Fruit fly (Drosophila melanogaster) whole organism, embryonic: ENCODE results near the gene bys.
A peak's percentile ranks its signal among the peaks of the same experiment; 100 is the strongest.

Source experiments
- Adf1 ChIP-seq: fragments of 200-800 bp; sonication (Bioruptor generic); IDR thresholded peaks from 2 replicates; pipeline ENCODE4 v1.3.6; 2022; ENCODE audit warnings: missing biosample characterization, missing genetic modification characterization
- Asciz ChIP-seq: fragments of 200-800 bp; sonication (Bioruptor generic); optimal IDR thresholded peaks from 2 replicates; lab custom pipeline; 2017; ENCODE audit warnings: missing biosample characterization, mild to moderate bottlenecking, missing genetic modification characterization, missing genetic modification reagents
- C15 ChIP-seq: fragments of 200-800 bp; sonication (Bioruptor generic); IDR thresholded peaks from 3 replicates; pipeline ENCODE4 v1.3.6; 2022; ENCODE audit warnings: missing biosample characterization, missing genetic modification characterization
- CG10959 ChIP-seq: fragments of 200-800 bp; sonication (Bioruptor generic); IDR thresholded peaks from 2 replicates; pipeline ENCODE4 v1.3.6; 2022; ENCODE audit warnings: missing biosample characterization, missing genetic modification characterization
- CG12299 ChIP-seq: fragments of 200-800 bp; sonication (Bioruptor generic); optimal IDR thresholded peaks from 2 replicates; lab custom pipeline; 2018; ENCODE audit warnings: missing biosample characterization, mild to moderate bottlenecking, missing genetic modification characterization
- CG12659 ChIP-seq: fragments of 200-800 bp; sonication (Bioruptor generic); optimal IDR thresholded peaks from 3 replicates; lab custom pipeline; 2017; ENCODE audit warnings: mild to moderate bottlenecking, missing biosample characterization, missing genetic modification reagents, missing genetic modification characterization
- CG12769 ChIP-seq: fragments of 200-800 bp; sonication (Bioruptor generic); optimal IDR thresholded peaks from 2 replicates; lab custom pipeline; 2019; ENCODE audit warnings: missing biosample characterization, mild to moderate bottlenecking, missing genetic modification characterization, moderate library complexity
- CG2712 ChIP-seq: fragments of 200-800 bp; optimal IDR thresholded peaks from 3 replicates; lab custom pipeline; 2019; ENCODE audit warnings: missing biosample characterization, mild to moderate bottlenecking, missing genetic modification characterization, moderate library complexity
- CG30431 ChIP-seq: fragments of 200-800 bp; sonication (Bioruptor generic); optimal IDR thresholded peaks from 2 replicates; lab custom pipeline; 2017; ENCODE audit warnings: missing biosample characterization, missing genetic modification characterization
- CG3163 ChIP-seq: fragments of 200-800 bp; sonication (Bioruptor generic); optimal IDR thresholded peaks from 3 replicates; lab custom pipeline; 2016; ENCODE audit warnings: missing biosample characterization, missing genetic modification characterization
- CG32532 ChIP-seq: fragments of 200-800 bp; sonication (Bioruptor generic); IDR thresholded peaks from 2 replicates; pipeline ENCODE4 v1.3.6; 2022; ENCODE audit warnings: missing biosample characterization, missing genetic modification characterization
- CG3847 ChIP-seq: fragments of 200-800 bp; sonication (Bioruptor generic); IDR thresholded peaks from 2 replicates; pipeline ENCODE4 v1.3.6; 2022; ENCODE audit warnings: missing biosample characterization, missing genetic modification characterization
- CG6765 ChIP-seq: fragments of 200-800 bp; sonication (Bioruptor generic); optimal IDR thresholded peaks from 3 replicates; lab custom pipeline; 2017; ENCODE audit warnings: missing biosample characterization, mild to moderate bottlenecking, missing genetic modification characterization
- CG6791 ChIP-seq: fragments of 200-800 bp; sonication (Bioruptor generic); IDR thresholded peaks from 3 replicates; pipeline ENCODE4 v1.3.6; 2022; ENCODE audit warnings: missing biosample characterization, missing genetic modification characterization; ENCODE audit not compliant: partially characterized antibody
- CG8359 ChIP-seq: fragments of 200-800 bp; sonication (Bioruptor generic); optimal IDR thresholded peaks from 2 replicates; lab custom pipeline; 2017; ENCODE audit warnings: missing biosample characterization, mild to moderate bottlenecking, missing genetic modification characterization, borderline replicate concordance
- CG8478 ChIP-seq: fragments of >200 bp; optimal IDR thresholded peaks from 2 replicates; lab custom pipeline; 2018
- D ChIP-seq, 2 experiments: fragments of 200-800 bp in 1 of 2; fragments of >200 bp in 1 of 2; sonication (Bioruptor generic) in 1 of 2; optimal IDR thresholded peaks; 2 replicates in 1 of 2; 3 replicates in 1 of 2; lab custom pipeline; 2017; ENCODE audit warnings: mild to moderate bottlenecking in 1 of 2, missing biosample characterization in 1 of 2, missing genetic modification characterization in 1 of 2, missing genetic modification reagents in 1 of 2
- Deaf1 ChIP-seq: fragments of 200-800 bp; optimal IDR thresholded peaks from 3 replicates; lab custom pipeline; 2019; ENCODE audit warnings: missing biosample characterization, mild to moderate bottlenecking, missing genetic modification characterization, moderate library complexity
- Dip2 ChIP-seq: fragments of 200-800 bp; sonication (Bioruptor generic); IDR thresholded peaks from 2 replicates; pipeline ENCODE4 v1.3.6; 2022; ENCODE audit warnings: missing biosample characterization, missing genetic modification characterization
- Doc3 ChIP-seq: fragments of 200-800 bp; sonication (Bioruptor generic); IDR thresholded peaks from 3 replicates; pipeline ENCODE4 v1.3.6; 2022; ENCODE audit warnings: missing biosample characterization, missing genetic modification characterization; ENCODE audit not compliant: partially characterized antibody
- HmgD ChIP-seq: fragments of 200-800 bp; sonication (Bioruptor generic); optimal IDR thresholded peaks from 3 replicates; lab custom pipeline; 2016; ENCODE audit warnings: missing biosample characterization, missing genetic modification characterization
- Med ChIP-seq: fragments of 200-800 bp; sonication (Bioruptor generic); peaks from one replicate; lab custom pipeline; 2016; ENCODE audit warnings: missing biosample characterization, missing genetic modification characterization, mild to moderate bottlenecking, inconsistent platforms, moderate library complexity
- Mrtf ChIP-seq: fragments of 200-800 bp; sonication (Bioruptor generic); IDR thresholded peaks from 3 replicates; pipeline ENCODE4 v1.3.6; 2022; ENCODE audit warnings: missing biosample characterization, missing genetic modification characterization
- Nf-YA ChIP-seq: fragments of 200-800 bp; sonication (Bioruptor generic); IDR thresholded peaks from 2 replicates; pipeline ENCODE4 v1.3.6; 2022; ENCODE audit warnings: missing biosample characterization, missing genetic modification characterization
- Ravus ChIP-seq: fragments of 200-800 bp; sonication (Bioruptor generic); IDR thresholded peaks from 2 replicates; pipeline ENCODE4 v1.3.6; 2022; ENCODE audit warnings: missing biosample characterization, missing genetic modification characterization
- Rx ChIP-seq: fragments of 200-800 bp; sonication (Bioruptor generic); IDR thresholded peaks from 2 replicates; pipeline ENCODE4 v1.3.6; 2022; ENCODE audit warnings: missing biosample characterization, missing genetic modification characterization
- YL-1 ChIP-seq: fragments of 200-800 bp; sonication (Bioruptor generic); optimal IDR thresholded peaks from 3 replicates; lab custom pipeline; 2017; ENCODE audit warnings: missing biosample characterization, mild to moderate bottlenecking, missing genetic modification characterization
- amos ChIP-seq: fragments of 200-800 bp; sonication (Bioruptor generic); IDR thresholded peaks from 2 replicates; pipeline ENCODE4 v1.3.6; 2022; ENCODE audit warnings: missing biosample characterization, missing genetic modification characterization; ENCODE audit not compliant: partially characterized antibody
- ato ChIP-seq: fragments of 200-800 bp; sonication (Bioruptor generic); IDR thresholded peaks from 2 replicates; pipeline ENCODE4 v1.3.6; 2022; ENCODE audit warnings: missing biosample characterization, missing genetic modification characterization; ENCODE audit not compliant: partially characterized antibody
- bbx ChIP-seq: fragments of 200-800 bp; sonication (Bioruptor generic); IDR thresholded peaks from 2 replicates; pipeline ENCODE4 v1.3.6; 2022; ENCODE audit warnings: missing biosample characterization, missing genetic modification characterization; ENCODE audit not compliant: partially characterized antibody
- cato ChIP-seq: fragments of 200-800 bp; sonication (Bioruptor generic); optimal IDR thresholded peaks from 2 replicates; lab custom pipeline; 2016; ENCODE audit warnings: missing biosample characterization, missing genetic modification characterization, borderline replicate concordance
- esg ChIP-seq: fragments of 200-800 bp; sonication (Bioruptor generic); conservative IDR thresholded peaks from 2 replicates; pipeline ENCODE4 v1.3.6; 2022; ENCODE audit warnings: missing biosample characterization, missing genetic modification characterization
- gfzf ChIP-seq: fragments of 200-800 bp; sonication (Bioruptor generic); optimal IDR thresholded peaks from 2 replicates; lab custom pipeline; 2016; ENCODE audit warnings: missing biosample characterization, mild to moderate bottlenecking, missing genetic modification characterization, moderate library complexity
- gro ChIP-seq: fragments of 200-800 bp; sonication (Bioruptor generic); optimal IDR thresholded peaks from 2 replicates; lab custom pipeline; 2016; ENCODE audit warnings: missing biosample characterization, missing genetic modification characterization
- hb ChIP-seq: fragments of 200-800 bp; sonication (Bioruptor generic); IDR thresholded peaks from 3 replicates; pipeline ENCODE4 v1.3.6; 2022; ENCODE audit warnings: missing biosample characterization, missing genetic modification characterization; ENCODE audit not compliant: partially characterized antibody
- insv ChIP-seq, 2 experiments: fragments of 200-800 bp; sonication (Bioruptor generic); optimal IDR thresholded peaks; 3 replicates each; lab custom pipeline; 2016 to 2018; ENCODE audit warnings: missing biosample characterization in 2 of 2, missing genetic modification characterization in 2 of 2
- inv ChIP-seq: fragments of 200-800 bp; sonication (Bioruptor generic); IDR thresholded peaks from 2 replicates; pipeline ENCODE4 v1.3.6; 2022; ENCODE audit warnings: missing biosample characterization, missing genetic modification characterization; ENCODE audit not compliant: partially characterized antibody
- knrl ChIP-seq: fragments of 200-800 bp; sonication (Bioruptor generic); IDR thresholded peaks from 3 replicates; pipeline ENCODE4 v1.3.6; 2022; ENCODE audit warnings: missing biosample characterization, missing genetic modification characterization; ENCODE audit not compliant: partially characterized antibody
- p53 ChIP-seq: fragments of 200-800 bp; sonication (Bioruptor generic); optimal IDR thresholded peaks from 2 replicates; lab custom pipeline; 2016; ENCODE audit warnings: missing biosample characterization, missing genetic modification characterization
- pita ChIP-seq: fragments of 200-800 bp; sonication (Bioruptor generic); optimal IDR thresholded peaks from 2 replicates; lab custom pipeline; 2017; ENCODE audit warnings: missing biosample characterization, mild to moderate bottlenecking, missing genetic modification characterization
- pros ChIP-seq: fragments of 200-800 bp; sonication (Bioruptor generic); optimal IDR thresholded peaks from 3 replicates; lab custom pipeline; 2019; ENCODE audit warnings: missing biosample characterization, mild to moderate bottlenecking, missing genetic modification characterization, moderate library complexity
- sd ChIP-seq: fragments of 200-800 bp; sonication (Bioruptor generic); optimal IDR thresholded peaks from 3 replicates; lab custom pipeline; 2018; ENCODE audit warnings: missing biosample characterization, mild to moderate bottlenecking, missing genetic modification characterization, moderate library complexity
- sens ChIP-seq: fragments of 200-800 bp; sonication (Bioruptor generic); peaks from one replicate; lab custom pipeline; 2016; ENCODE audit warnings: missing biosample characterization, missing genetic modification characterization
- tgo ChIP-seq: fragments of 200-800 bp; sonication (Bioruptor generic); IDR thresholded peaks from 3 replicates; pipeline ENCODE4 v1.3.6; 2022; ENCODE audit warnings: missing biosample characterization, missing genetic modification characterization
- tna ChIP-seq: fragments of 200-800 bp; sonication (Bioruptor generic); IDR thresholded peaks from 2 replicates; pipeline ENCODE4 v1.3.6; 2022; ENCODE audit warnings: missing biosample characterization, missing genetic modification characterization; ENCODE audit not compliant: partially characterized antibody
- vvl ChIP-seq: fragments of 200-800 bp; sonication (Bioruptor generic); IDR thresholded peaks from 2 replicates; pipeline ENCODE4 v1.3.6; 2022; ENCODE audit warnings: missing biosample characterization, missing genetic modification characterization
- wdn ChIP-seq: fragments of 200-800 bp; sonication (Bioruptor generic); IDR thresholded peaks from 2 replicates; pipeline ENCODE4 v1.3.6; 2022; ENCODE audit warnings: missing biosample characterization, missing genetic modification characterization
- zfh2 ChIP-seq: fragments of 200-800 bp; sonication (Bioruptor generic); optimal IDR thresholded peaks from 2 replicates; lab custom pipeline; 2016; ENCODE audit warnings: missing biosample characterization, missing genetic modification characterization

bys gene

DNA sequence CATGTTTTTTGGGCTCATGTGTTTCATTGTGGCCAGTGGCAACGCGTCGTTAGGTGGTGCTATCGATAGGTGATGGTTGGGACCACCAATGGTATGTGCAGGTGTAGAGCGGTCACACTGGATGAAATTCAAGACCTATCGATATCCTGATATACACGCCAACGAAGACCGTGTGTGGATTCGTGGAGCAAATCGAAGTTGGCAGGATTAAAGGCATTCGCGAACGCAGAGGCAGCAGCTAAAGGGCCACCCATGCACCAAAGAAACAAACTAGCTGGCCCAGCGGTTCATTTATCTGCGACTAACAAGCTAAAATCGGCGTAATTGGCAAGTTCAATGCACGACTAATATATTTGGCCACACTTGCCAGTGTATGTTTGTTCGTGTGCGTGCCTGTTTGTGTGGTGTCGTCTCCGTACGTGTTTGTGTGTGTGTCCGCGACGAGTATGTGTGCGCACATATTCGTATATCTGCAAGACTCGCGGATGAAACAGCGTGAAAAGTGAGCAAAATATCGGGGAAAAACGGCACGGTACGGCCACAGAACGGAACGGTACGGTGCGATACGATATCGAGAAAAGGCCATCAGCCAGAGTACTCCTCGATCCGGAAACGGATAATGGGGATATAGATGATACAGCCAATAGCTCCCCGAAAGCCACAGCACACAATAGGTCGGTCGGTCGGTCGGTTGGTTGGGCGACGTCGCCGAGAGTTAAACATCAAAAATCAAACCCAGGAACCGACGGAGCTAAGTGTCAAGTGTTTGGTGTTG is 34.3 kb downstream of the bys start, which contains the start of gene Ubr3 (continued):
- peak; percentile 43 for TF ChIP-seq CG12769 (tag; lab: Kevin White, UChicago)
- peak; percentile 79 for TF ChIP-seq knrl
- TF ChIP-seq Doc3, result peak; percentile 54; the same call in 1 of the 3 replicates
- TF ChIP-seq sens, result peak; percentile 60
- TF ChIP-seq CG30431 (GFP tag; lab: Kevin White, UChicago), result no peak
- TF ChIP-seq ato (GFP tag; lab: Robert Waterston, UW), result peak; percentile 59
- TF ChIP-seq CG12659 (GFP tag; lab: Kevin White, UChicago), result peak; percentile 69
- TF ChIP-seq esg, result no peak
- no peak for TF ChIP-seq Nf-YA (GFP tag; lab: Robert Waterston, UW)
- 0 out of 2 replicates have a peak, but pooled peaks have one; percentile 18 for TF ChIP-seq CG32532
- peak; percentile 10 for TF ChIP-seq CG2712
- TF ChIP-seq HmgD, result peak; percentile 51
- TF ChIP-seq Deaf1 (tag; lab: Kevin White, UChicago), result peak; percentile 69
- TF ChIP-seq Adf1, result no peak
- TF ChIP-seq Dip2 (GFP tag; lab: Robert Waterston, UW), result no peak
- peak; percentile 32 for TF ChIP-seq CG3847
- TF ChIP-seq amos (GFP tag; lab: Robert Waterston, UW), result peak; percentile 84
- TF ChIP-seq CG6765, result peak; percentile 26
- no peak for TF ChIP-seq Mrtf (GFP tag; lab: Robert Waterston, UW)
- TF ChIP-seq pita (GFP tag; lab: Kevin White, UChicago), result no peak
- peak; percentile 22 for TF ChIP-seq zfh2 (GFP tag; lab: Kevin White, UChicago)
- no peak for TF ChIP-seq Ravus (GFP tag; lab: Robert Waterston, UW)
- TF ChIP-seq Med, result peak; percentile 67
- TF ChIP-seq CG8359, result no peak
- peak; percentile 23 for TF ChIP-seq CG12299
- TF ChIP-seq cato (GFP tag; lab: Kevin White, UChicago), result no peak
- peak; percentile 95 for TF ChIP-seq CG8478
- TF ChIP-seq D (optimal IDR thresholded peaks at IDR 0.05; lab: Kevin White, UChicago), result peak; percentile 91
- TF ChIP-seq D (GFP tag; optimal IDR thresholded peaks at IDR 0.05; lab: Kevin White, UChicago), result no peak
- no peak for TF ChIP-seq CG3163 (GFP tag; lab: Kevin White, UChicago)
- TF ChIP-seq bbx (GFP tag; lab: Robert Waterston, UW), result peak; percentile 64
- TF ChIP-seq wdn, result no peak
- TF ChIP-seq pros (GFP tag; lab: Kevin White, UChicago), result no peak
- peak; percentile 69 for TF ChIP-seq gfzf
- TF ChIP-seq vvl, result no peak
- TF ChIP-seq tna (GFP tag; lab: Robert Waterston, UW), result peak; percentile 62
- no peak for TF ChIP-seq gro
- peak; percentile 70 for TF ChIP-seq YL-1 (GFP tag; lab: Kevin White, UChicago)
- TF ChIP-seq C15, result no peak
- no peak for TF ChIP-seq CG10959 (GFP tag; lab: Robert Waterston, UW)
- TF ChIP-seq insv (GFP tag; optimal IDR thresholded peaks at IDR 0.05; lab: Kevin White, UChicago), result peak in 1 of 2 experiments; percentile 13
- TF ChIP-seq p53 (GFP tag; lab: Kevin White, UChicago), result peak; percentile 27
- no peak for TF ChIP-seq tgo
- 0 out of 2 replicates have a peak, but pooled peaks have one; percentile 11 for TF ChIP-seq Rx (GFP tag; lab: Robert Waterston, UW)
- peak; percentile 74 for TF ChIP-seq CG6791 (GFP tag; lab: Robert Waterston, UW)
- TF ChIP-seq Asciz (GFP tag; lab: Kevin White, UChicago), result no peak
- peak; percentile 64 for TF ChIP-seq sd (tag; lab: Kevin White, UChicago)
- peak; percentile 76 for TF ChIP-seq hb
- TF ChIP-seq inv, result peak; percentile 74
